Worm (Caenorhabditis elegans) whole organism, young adult: ENCODE measurements around the gene rbg-1.

Source experiments
- B0261.1 ChIP-seq: sonication (generic microtip); optimal IDR thresholded peaks from 2 replicates; lab custom pipeline; 2016; ENCODE audit warnings: mild to moderate bottlenecking, missing genetic modification characterization, moderate library complexity, missing compliant biosample characterization
- F23B12.7 ChIP-seq: sonication (generic microtip); optimal IDR thresholded peaks from 2 replicates; lab custom pipeline; 2017; ENCODE audit warnings: missing genetic modification characterization, mild to moderate bottlenecking, missing compliant biosample characterization, antibody characterized with exemption, moderate library complexity; ENCODE audit not compliant: insufficient read depth
- F37B4.10 ChIP-seq: fragments of 200-800 bp; sonication (Bioruptor generic); IDR thresholded peaks from 2 replicates; pipeline ENCODE4 v1.3.6; 2022; ENCODE audit warnings: missing genetic modification characterization, missing compliant biosample characterization
- F39B2.1 ChIP-seq: fragments of 200-800 bp; sonication (Bioruptor generic); IDR thresholded peaks from 2 replicates; pipeline ENCODE4 v1.3.6; 2022; ENCODE audit warnings: missing genetic modification reagents, missing genetic modification characterization, missing compliant biosample characterization
- F57C9.4 ChIP-seq: sonication (generic microtip); optimal IDR thresholded peaks from 2 replicates; lab custom pipeline; 2017; ENCODE audit warnings: mild to moderate bottlenecking, missing genetic modification characterization, missing compliant biosample characterization
- K11D2.4 ChIP-seq: fragments of 200-800 bp; sonication (Bioruptor generic); IDR thresholded peaks from 2 replicates; pipeline ENCODE4 v1.3.6; 2022; ENCODE audit warnings: missing genetic modification reagents, missing genetic modification characterization, missing compliant biosample characterization
- K12H6.12 ChIP-seq: fragments of 200-800 bp; sonication (Bioruptor generic); optimal IDR thresholded peaks from 2 replicates; lab custom pipeline; 2018; ENCODE audit warnings: mild to moderate bottlenecking, missing genetic modification characterization, missing compliant biosample characterization
- T07F8.4 ChIP-seq: sonication (generic microtip); optimal IDR thresholded peaks from 2 replicates; lab custom pipeline; 2016; ENCODE audit warnings: mild to moderate bottlenecking, missing genetic modification characterization, moderate library complexity, missing compliant biosample characterization
- aptf-2 ChIP-seq: fragments of 200-800 bp; sonication (Bioruptor generic); conservative IDR thresholded peaks from 2 replicates; pipeline ENCODE4 v1.3.6; 2022; ENCODE audit warnings: missing genetic modification reagents, missing genetic modification characterization, missing compliant biosample characterization
- attf-6 ChIP-seq: fragments of 200-800 bp; sonication (Bioruptor generic); IDR thresholded peaks from 2 replicates; pipeline ENCODE4 v1.3.6; 2022; ENCODE audit warnings: missing genetic modification reagents, missing genetic modification characterization, missing compliant biosample characterization
- cebp-1 ChIP-seq, 2 experiments: fragments of 200-800 bp in 1 of 2; sonication (Bioruptor generic) in 1 of 2; sonication (generic microtip) in 1 of 2; IDR thresholded peaks in 1 of 2; optimal IDR thresholded peaks in 1 of 2; 2 replicates each; pipeline versions ENCODE4 v1.3.6 to Lab custom; 2017 to 2022; ENCODE audit warnings: missing compliant biosample characterization in 2 of 2, missing genetic modification characterization in 2 of 2, mild to moderate bottlenecking in 1 of 2, missing genetic modification reagents in 1 of 2, moderate library complexity in 1 of 2
- ceh-27 ChIP-seq: fragments of 200-800 bp; sonication (Bioruptor generic); optimal IDR thresholded peaks from 2 replicates; lab custom pipeline; 2018; ENCODE audit warnings: mild to moderate bottlenecking, missing genetic modification characterization, moderate library complexity, missing compliant biosample characterization
- ceh-40 ChIP-seq: fragments of 200-800 bp; sonication (Bioruptor generic); IDR thresholded peaks from 2 replicates; pipeline ENCODE4 v1.3.6; 2022; ENCODE audit warnings: missing genetic modification characterization, missing compliant biosample characterization
- ceh-58 ChIP-seq: fragments of 200-800 bp; sonication (Bioruptor generic); IDR thresholded peaks from 2 replicates; pipeline ENCODE4 v1.3.6; 2022; ENCODE audit warnings: missing genetic modification characterization, missing compliant biosample characterization
- die-1 ChIP-seq: sonication (generic microtip); optimal IDR thresholded peaks from 2 replicates; lab custom pipeline; 2016; ENCODE audit warnings: missing genotype, mild to moderate bottlenecking, missing genetic modification characterization, missing compliant biosample characterization
- dpff-1 ChIP-seq: sonication (generic microtip); optimal IDR thresholded peaks from 2 replicates; lab custom pipeline; 2017; ENCODE audit warnings: mild to moderate bottlenecking, missing genetic modification characterization, missing compliant biosample characterization
- fkh-3 ChIP-seq: sonication (generic microtip); optimal IDR thresholded peaks from 2 replicates; lab custom pipeline; 2016; ENCODE audit warnings: mild to moderate bottlenecking, missing genetic modification characterization, missing compliant biosample characterization
- hlh-12 ChIP-seq: sonication (generic microtip); optimal IDR thresholded peaks from 2 replicates; lab custom pipeline; 2016; ENCODE audit warnings: missing genetic modification characterization, missing compliant biosample characterization
- hlh-26 ChIP-seq: fragments of 200-800 bp; sonication (Bioruptor generic); conservative IDR thresholded peaks from 2 replicates; pipeline ENCODE4 v1.3.6; 2022; ENCODE audit warnings: missing genetic modification reagents, missing genetic modification characterization, missing compliant biosample characterization
- hsf-1 ChIP-seq: fragments of 200-800 bp; sonication (Bioruptor generic); IDR thresholded peaks from 2 replicates; pipeline ENCODE4 v1.3.6; 2022; ENCODE audit warnings: missing genetic modification reagents, missing genetic modification characterization, missing compliant biosample characterization
- let-607 ChIP-seq, 2 experiments: fragments of 200-800 bp in 1 of 2; sonication (Bioruptor generic) in 1 of 2; sonication (generic microtip) in 1 of 2; optimal IDR thresholded peaks; 2 replicates each; lab custom pipeline; 2016 to 2018; ENCODE audit warnings: mild to moderate bottlenecking in 2 of 2, missing compliant biosample characterization in 2 of 2, missing genetic modification characterization in 2 of 2, moderate library complexity in 2 of 2, missing genotype in 1 of 2
- lin-35 ChIP-seq, 3 experiments: fragments of 150-350 bp in 2 of 3; sonication (generic microtip) in 1 of 3; optimal IDR thresholded peaks; 2 replicates each; lab custom pipeline; 2014 to 2018; ENCODE audit warnings: missing biosample characterization in 3 of 3, missing genetic modification characterization in 3 of 3, missing genetic modification reagents in 3 of 3
- lin-40 ChIP-seq: sonication (generic microtip); optimal IDR thresholded peaks from 2 replicates; lab custom pipeline; 2016; ENCODE audit warnings: missing genetic modification characterization, mild to moderate bottlenecking, missing compliant biosample characterization, missing genotype, missing genetic modification reagents
- lsl-1 ChIP-seq: fragments of 200-800 bp; sonication (Bioruptor generic); optimal IDR thresholded peaks from 2 replicates; lab custom pipeline; 2018; ENCODE audit warnings: mild to moderate bottlenecking, missing genetic modification characterization, moderate library complexity, missing compliant biosample characterization
- lsy-27 ChIP-seq: sonication (generic microtip); optimal IDR thresholded peaks from 2 replicates; lab custom pipeline; 2017; ENCODE audit warnings: missing genetic modification characterization, mild to moderate bottlenecking, missing compliant biosample characterization, antibody characterized with exemption, missing genotype, borderline replicate concordance; ENCODE audit not compliant: insufficient read depth
- madf-10 ChIP-seq: sonication (generic microtip); optimal IDR thresholded peaks from 2 replicates; lab custom pipeline; 2016; ENCODE audit warnings: mild to moderate bottlenecking, missing genetic modification characterization, missing compliant biosample characterization
- madf-3 ChIP-seq: fragments of 200-800 bp; sonication (Bioruptor generic); IDR thresholded peaks from 2 replicates; pipeline ENCODE4 v1.3.6; 2022; ENCODE audit warnings: missing genetic modification reagents, missing genetic modification characterization, missing compliant biosample characterization
- mcd-1 ChIP-seq: fragments of 200-800 bp; sonication (Bioruptor generic); IDR thresholded peaks from 2 replicates; pipeline ENCODE4 v1.3.6; 2022; ENCODE audit warnings: missing genetic modification reagents, missing genetic modification characterization, missing compliant biosample characterization
- nfya-1 ChIP-seq: sonication (generic microtip); optimal IDR thresholded peaks from 2 replicates; lab custom pipeline; 2017; ENCODE audit warnings: antibody characterized with exemption, missing compliant biosample characterization, missing genetic modification characterization, borderline replicate concordance; ENCODE audit not compliant: insufficient read depth
- nfyb-1 ChIP-seq: fragments of 200-800 bp; sonication (Bioruptor generic); IDR thresholded peaks from 2 replicates; pipeline ENCODE4 v1.3.6; 2022; ENCODE audit warnings: missing genetic modification reagents, missing genetic modification characterization, missing compliant biosample characterization
- nhr-120 ChIP-seq: fragments of 200-800 bp; sonication (Bioruptor generic); IDR thresholded peaks from 2 replicates; pipeline ENCODE4 v1.3.6; 2022; ENCODE audit warnings: missing genetic modification characterization, missing compliant biosample characterization
- nhr-90 ChIP-seq: sonication (generic microtip); optimal IDR thresholded peaks from 2 replicates; lab custom pipeline; 2016; ENCODE audit warnings: missing genotype, mild to moderate bottlenecking, missing genetic modification characterization, missing compliant biosample characterization
- rcor-1 ChIP-seq: fragments of 200-800 bp; sonication (Bioruptor generic); IDR thresholded peaks from 2 replicates; pipeline ENCODE4 v1.3.6; 2022; ENCODE audit warnings: missing genetic modification reagents, missing genetic modification characterization, missing compliant biosample characterization
- snpc-4 ChIP-seq, 5 experiments: fragments of 150-350 bp in 1 of 5; sonication (generic microtip) in 4 of 5; optimal IDR thresholded peaks; 2 replicates each; lab custom pipeline; 2014 to 2018; ENCODE audit warnings: missing genetic modification characterization in 5 of 5, missing biosample characterization in 3 of 5, antibody characterized with exemption in 2 of 5, mild to moderate bottlenecking in 2 of 5, missing compliant biosample characterization in 2 of 5, missing genotype in 2 of 5, moderate library complexity in 2 of 5, missing genetic modification reagents in 1 of 5
- somi-1 ChIP-seq: fragments of 200-800 bp; sonication (Bioruptor generic); optimal IDR thresholded peaks from 2 replicates; lab custom pipeline; 2018; ENCODE audit warnings: mild to moderate bottlenecking, missing genetic modification characterization, missing compliant biosample characterization
- tbp1 ChIP-seq: fragments of 200-800 bp; sonication (Bioruptor generic); optimal IDR thresholded peaks from 2 replicates; lab custom pipeline; 2018; ENCODE audit warnings: mild to moderate bottlenecking, missing genetic modification characterization, missing compliant biosample characterization
- tbx-9 ChIP-seq: sonication (generic microtip); optimal IDR thresholded peaks from 2 replicates; lab custom pipeline; 2016; ENCODE audit warnings: borderline replicate concordance, missing genetic modification characterization, inconsistent platforms, missing compliant biosample characterization
- zfh-2 ChIP-seq: fragments of 200-800 bp; sonication (Bioruptor generic); conservative IDR thresholded peaks from 2 replicates; pipeline ENCODE4 v1.3.6; 2022; ENCODE audit warnings: missing genetic modification reagents, missing genetic modification characterization, missing compliant biosample characterization
- ztf-18 ChIP-seq: sonication (generic microtip); optimal IDR thresholded peaks from 2 replicates; lab custom pipeline; 2016; ENCODE audit warnings: missing genotype, mild to moderate bottlenecking, missing genetic modification characterization, missing compliant biosample characterization
- ztf-25 ChIP-seq: fragments of 200-800 bp; sonication (Bioruptor generic); IDR thresholded peaks from 2 replicates; pipeline ENCODE4 v1.3.6; 2022; ENCODE audit warnings: missing genetic modification reagents, missing genetic modification characterization, missing compliant biosample characterization
- ztf-28 ChIP-seq: fragments of 200-800 bp; sonication (Bioruptor generic); IDR thresholded peaks from 2 replicates; pipeline ENCODE4 v1.3.6; 2022; ENCODE audit warnings: missing genetic modification reagents, missing genetic modification characterization, missing compliant biosample characterization

Gene rbg-1

ce11 chrX:14988160-14988559 is 4.8 kb downstream of the rbg-1 start:
- 0 out of 2 replicates have a peak, but pooled peaks have one; percentile 9 for TF ChIP-seq mcd-1
- no peak for TF ChIP-seq ceh-58 (GFP tag; lab: Robert Waterston, UW)
- no peak for TF ChIP-seq cebp-1 (GFP tag; IDR thresholded peaks at IDR 0.05; lab: Robert Waterston, UW)
- no peak for TF ChIP-seq cebp-1 (tag; optimal IDR thresholded peaks at IDR 0.05; lab: Kevin White, UChicago)
- no peak for TF ChIP-seq K12H6.12
- no peak for TF ChIP-seq lsy-27 (tag; lab: Kevin White, UChicago)
- TF ChIP-seq zfh-2 (GFP tag; lab: Robert Waterston, UW), result 0 out of 2 replicates have a peak, but pooled peaks have one; percentile 25
- TF ChIP-seq hsf-1 (GFP tag; lab: Robert Waterston, UW), result no peak
- TF ChIP-seq snpc-4 (GFP tag; optimal IDR thresholded peaks at IDR 0.05; lab: Kevin White, UChicago), result peak; percentile 63
- TF ChIP-seq snpc-4 (tag; optimal IDR thresholded peaks at IDR 0.05; lab: Kevin White, UChicago), result peak in 2 of 4 experiments; percentile 87 to 90

- TF ChIP-seq die-1 (tag; lab: Kevin White, UChicago), result no peak
- TF ChIP-seq dpff-1 (tag; lab: Kevin White, UChicago), result no peak
- TF ChIP-seq F37B4.10 (GFP tag; lab: Robert Waterston, UW), result no peak
- no peak for TF ChIP-seq somi-1
- no peak for TF ChIP-seq hsf-1 (GFP tag; lab: Robert Waterston, UW)
- TF ChIP-seq B0261.1 (tag; lab: Kevin White, UChicago), result no peak
- TF ChIP-seq rcor-1 (GFP tag; lab: Robert Waterston, UW), result no peak
- no peak for TF ChIP-seq fkh-3 (tag; lab: Kevin White, UChicago)
Observed at ce11 chrX:14991280-14991679, 7.9 kb downstream of the rbg-1 start, which contains the start of gene iglr-1. TSS of gene iglr-1 (minus strand) at chrX:14991380.

- TF ChIP-seq let-607 (tag; optimal IDR thresholded peaks at IDR 0.05; lab: Kevin White, UChicago) (no peak), aptf-2 (GFP tag; lab: Robert Waterston, UW) (no peak), lin-40 (no peak), ztf-18 (tag; lab: Kevin White, UChicago) (no peak), ceh-40 (no peak), tbp1 (no peak), nhr-120 (GFP tag; lab: Robert Waterston, UW) (no peak), ceh-27 (GFP tag; lab: Kevin White, UChicago) (no peak), K12H6.12 (no peak), ztf-25 (no peak), ceh-58 (GFP tag; lab: Robert Waterston, UW) (no peak), ztf-28 (GFP tag; lab: Robert Waterston, UW) (no peak)
Observed at ce11 chrX:14993744-14994143, 10.4 kb downstream of the rbg-1 start.

ce11 chrX:14999101-14999500 is 15.8 kb downstream of the rbg-1 start, which contains the start of gene cutl-3:
TSS of gene cutl-3 (minus strand) at chrX:14999201.
- TF ChIP-seq F23B12.7 (tag; lab: Kevin White, UChicago), result no peak
- no peak for TF ChIP-seq hlh-26 (GFP tag; lab: Robert Waterston, UW)
- TF ChIP-seq tbx-9 (tag; lab: Kevin White, UChicago), result no peak
- TF ChIP-seq K11D2.4 (GFP tag; lab: Robert Waterston, UW), result no peak
- no peak for TF ChIP-seq madf-3 (GFP tag; lab: Robert Waterston, UW)
- no peak for TF ChIP-seq nhr-90 (tag; lab: Kevin White, UChicago)
- no peak for TF ChIP-seq lin-35 (GFP tag; optimal IDR thresholded peaks at IDR 0.05; lab: Kevin White, UChicago)
- no peak for TF ChIP-seq T07F8.4 (tag; lab: Kevin White, UChicago)
- TF ChIP-seq F57C9.4 (tag; lab: Kevin White, UChicago), result no peak
- TF ChIP-seq F39B2.1 (GFP tag; lab: Robert Waterston, UW), result no peak
- TF ChIP-seq attf-6 (GFP tag; lab: Robert Waterston, UW), result no peak
- no peak for TF ChIP-seq nfyb-1
- no peak for TF ChIP-seq madf-10 (tag; lab: Kevin White, UChicago)
- no peak for TF ChIP-seq nfya-1 (tag; lab: Kevin White, UChicago)
- no peak for TF ChIP-seq hlh-12 (tag; lab: Kevin White, UChicago)
- TF ChIP-seq rcor-1 (GFP tag; lab: Robert Waterston, UW), result no peak
- TF ChIP-seq lsl-1 (GFP tag; lab: Kevin White, UChicago), result no peak
